Worm (Caenorhabditis elegans) whole organism, L2 larva: ENCODE data around the gene trmt-10A.

Source experiments
- C34F6.9 ChIP-seq: fragments of 150-350 bp; optimal IDR thresholded peaks from 2 replicates; lab custom pipeline; 2014; ENCODE audit warnings: missing biosample characterization, missing genetic modification characterization
- Y55F3AM.14 ChIP-seq: fragments of 200-800 bp; sonication (Bioruptor generic); optimal IDR thresholded peaks from 2 replicates; lab custom pipeline; 2018; ENCODE audit warnings: mild to moderate bottlenecking, missing genetic modification characterization, missing compliant biosample characterization
- ama-1 ChIP-seq: fragments of 150-350 bp; optimal IDR thresholded peaks from 2 replicates; lab custom pipeline; 2018; ENCODE audit warnings: inconsistent platforms
- blmp-1 ChIP-seq: sonication (generic microtip); optimal IDR thresholded peaks from 2 replicates; lab custom pipeline; 2017; ENCODE audit warnings: missing genetic modification characterization, mild to moderate bottlenecking, missing compliant biosample characterization, antibody characterized with exemption, moderate library complexity; ENCODE audit not compliant: insufficient read depth
- ceh-16 ChIP-seq: fragments of 150-350 bp; optimal IDR thresholded peaks from 2 replicates; lab custom pipeline; 2014; ENCODE audit warnings: missing biosample characterization, missing genetic modification characterization
- dmd-4 ChIP-seq: sonication (generic microtip); optimal IDR thresholded peaks from 2 replicates; lab custom pipeline; 2017; ENCODE audit warnings: missing biosample characterization, missing genetic modification characterization
- egl-27 ChIP-seq: sonication (generic microtip); optimal IDR thresholded peaks from 3 replicates; lab custom pipeline; 2017; ENCODE audit warnings: missing biosample characterization, missing genetic modification reagents, missing genetic modification characterization
- elt-3 ChIP-seq: sonication (generic microtip); optimal IDR thresholded peaks from 2 replicates; lab custom pipeline; 2017; ENCODE audit warnings: missing biosample characterization, missing genetic modification characterization
- gmeb-1 ChIP-seq: fragments of 150-350 bp; optimal IDR thresholded peaks from 2 replicates; lab custom pipeline; 2014; ENCODE audit warnings: missing biosample characterization, missing genetic modification characterization
- lin-39 ChIP-seq: fragments of 150-350 bp; optimal IDR thresholded peaks from 2 replicates; lab custom pipeline; 2014; ENCODE audit warnings: missing biosample characterization, missing genetic modification reagents, missing genetic modification characterization
- mab-5 ChIP-seq: fragments of 150-350 bp; optimal IDR thresholded peaks from 2 replicates; lab custom pipeline; 2014; ENCODE audit warnings: missing biosample characterization, missing genetic modification characterization
- nhr-129 ChIP-seq: fragments of 150-350 bp; optimal IDR thresholded peaks from 2 replicates; lab custom pipeline; 2014; ENCODE audit warnings: missing biosample characterization, missing genetic modification characterization
- nhr-23 ChIP-seq: fragments of 150-350 bp; optimal IDR thresholded peaks from 2 replicates; lab custom pipeline; 2014; ENCODE audit warnings: missing biosample characterization, missing genetic modification reagents, missing genetic modification characterization
- skn-1 ChIP-seq: sonication (generic microtip); optimal IDR thresholded peaks from 2 replicates; lab custom pipeline; 2017; ENCODE audit warnings: missing biosample characterization, missing genetic modification characterization
- sma-9 ChIP-seq, 2 experiments: fragments of 150-350 bp in 1 of 2; sonication (generic microtip) in 1 of 2; optimal IDR thresholded peaks; 2 replicates each; lab custom pipeline; 2014 to 2016; ENCODE audit warnings: missing genetic modification characterization in 2 of 2, mild to moderate bottlenecking in 1 of 2, missing biosample characterization in 1 of 2, missing compliant biosample characterization in 1 of 2, missing genetic modification reagents in 1 of 2, moderate library complexity in 1 of 2
- unc-55 ChIP-seq: fragments of 150-350 bp; sonication (generic microtip); optimal IDR thresholded peaks from 3 replicates; lab custom pipeline; 2014; ENCODE audit warnings: missing biosample characterization, missing genetic modification reagents, missing genetic modification characterization
- ztf-11 ChIP-seq: sonication (generic microtip); optimal IDR thresholded peaks from 2 replicates; lab custom pipeline; 2017; ENCODE audit warnings: missing biosample characterization, missing genetic modification characterization
- ztf-4 ChIP-seq: fragments of 150-350 bp; optimal IDR thresholded peaks from 2 replicates; lab custom pipeline; 2014; ENCODE audit warnings: missing biosample characterization, missing genetic modification characterization

Gene trmt-10A

ce11 chrIV:9884257-9884656 lies 47.8 kb downstream of the trmt-10A start, which contains the start of the genes prp-18 and mccc-1 (continued):
- TF ChIP-seq ama-1 (lab: Kevin White, UChicago) = no peak
- TF ChIP-seq unc-55 (GFP tag; lab: Kevin White, UChicago) = peak; percentile 82
- TF ChIP-seq gmeb-1 (tag; lab: Kevin White, UChicago) = peak; percentile 21
- TF ChIP-seq elt-3 = no peak
- no peak for TF ChIP-seq ceh-16
- no peak for TF ChIP-seq skn-1 (tag; lab: Kevin White, UChicago)
- TF ChIP-seq egl-27 = no peak
- TF ChIP-seq lin-39 (tag; lab: Kevin White, UChicago) = no peak
- no peak for TF ChIP-seq nhr-23 (tag; lab: Kevin White, UChicago)
- peak; percentile 51 for TF ChIP-seq nhr-129 (tag; lab: Kevin White, UChicago)
- no peak for TF ChIP-seq dmd-4 (tag; lab: Kevin White, UChicago)
- TF ChIP-seq mab-5 = no peak
- TF ChIP-seq C34F6.9 = peak; percentile 90
- TF ChIP-seq ztf-4 (tag; lab: Kevin White, UChicago) = no peak
- TF ChIP-seq blmp-1 (tag; lab: Kevin White, UChicago) = no peak
- TF ChIP-seq Y55F3AM.14 (GFP tag; lab: Kevin White, UChicago) = no peak
- no peak for TF ChIP-seq ztf-11
- peak; percentile 23 for TF ChIP-seq sma-9 (GFP tag; optimal IDR thresholded peaks at IDR 0.05; lab: Kevin White, UChicago)
- no peak for TF ChIP-seq sma-9 (tag; optimal IDR thresholded peaks at IDR 0.05; lab: Kevin White, UChicago)
